Worm (Caenorhabditis elegans): ENCODE measurements around the gene pgp-9.

- TF ChIP-seq hlh-1 (tag; optimal IDR thresholded peaks at IDR 0.05) (no peak), mep-1 (tag; optimal IDR thresholded peaks at IDR 0.05) (no peak), ztf-11 (tag; optimal IDR thresholded peaks at IDR 0.05) (no peak), flh-1 (GFP tag; optimal IDR thresholded peaks at IDR 0.05) (no peak), nhr-12 (tag; optimal IDR thresholded peaks at IDR 0.05) (no peak), lsy-2 (tag; optimal IDR thresholded peaks at IDR 0.05) (no peak), unc-120 (tag; optimal IDR thresholded peaks at IDR 0.05; ENCODE audit: poor library complexity, severe bottlenecking) (no peak)
These were observed 46.8 kb downstream of the pgp-9 start, which contains the start of the genes Y94A7B.11 and srh-292 for ce11 chrV:17802519-17802918.
